Fruit fly (Drosophila melanogaster) whole organism, pupa: ENCODE data around the gene toc.

Experiments used
- CG8301 ChIP-seq: fragments of 200-800 bp; sonication (Bioruptor generic); optimal IDR thresholded peaks from 2 replicates; lab custom pipeline; 2018; ENCODE audit warnings: missing biosample characterization, mild to moderate bottlenecking, missing genetic modification characterization
- D1 ChIP-seq: fragments of 200-800 bp; sonication (Bioruptor generic); optimal IDR thresholded peaks from 2 replicates; lab custom pipeline; 2018; ENCODE audit warnings: missing biosample characterization, mild to moderate bottlenecking, missing genetic modification characterization, moderate library complexity

DNA sequence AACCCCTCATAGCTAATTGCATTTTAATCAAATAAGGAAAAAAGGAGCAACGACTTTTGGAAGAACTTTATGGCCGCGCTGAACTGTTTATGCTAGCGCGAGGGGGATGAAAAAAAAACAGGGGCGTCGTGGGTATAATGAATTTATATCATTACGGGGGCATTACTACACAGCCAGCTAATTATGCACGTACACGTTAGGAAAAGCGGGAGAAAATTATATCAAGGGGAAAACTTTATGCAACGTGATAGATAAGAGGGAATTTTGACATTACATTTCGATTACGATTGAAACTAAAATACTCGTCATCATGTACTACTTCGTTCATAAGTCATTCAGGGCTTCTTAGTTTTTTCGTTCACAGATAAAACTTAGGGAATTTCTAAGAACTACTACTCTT, 16.3 kb downstream of the toc start, which contains the start of gene CG15403:
- TF ChIP-seq D1 (tag; lab: Kevin White, UChicago) (no peak), CG8301 (no peak)
